Worm (Caenorhabditis elegans) whole organism, midembryonic: Measurements from ENCODE around the gene nceh-1.

Source experiments
- T22C8.4 ChIP-seq: fragments of 200-800 bp; sonication (Bioruptor generic); IDR thresholded peaks from 2 replicates; pipeline ENCODE4 v1.3.6; 2022; ENCODE audit warnings: missing genetic modification characterization, missing compliant biosample characterization
- cog-1 ChIP-seq: sonication (generic microtip); optimal IDR thresholded peaks from 2 replicates; lab custom pipeline; 2016; ENCODE audit warnings: missing genetic modification characterization, missing compliant biosample characterization
- flt-1 ChIP-seq: fragments of 200-800 bp; sonication (Bioruptor generic); IDR thresholded peaks from 2 replicates; pipeline ENCODE4 v1.3.6; 2022; ENCODE audit warnings: missing genetic modification characterization, missing compliant biosample characterization
- med-1 ChIP-seq: sonication (generic microtip); optimal IDR thresholded peaks from 2 replicates; lab custom pipeline; 2017; ENCODE audit warnings: missing genetic modification characterization, mild to moderate bottlenecking, missing compliant biosample characterization, antibody characterized with exemption, missing genetic modification reagents; ENCODE audit not compliant: insufficient read depth
- ztf-23 ChIP-seq: fragments of 200-800 bp; sonication (Bioruptor generic); IDR thresholded peaks from 2 replicates; pipeline ENCODE4 v1.3.6; 2022; ENCODE audit warnings: missing genetic modification reagents, missing genetic modification characterization, missing compliant biosample characterization

DNA sequence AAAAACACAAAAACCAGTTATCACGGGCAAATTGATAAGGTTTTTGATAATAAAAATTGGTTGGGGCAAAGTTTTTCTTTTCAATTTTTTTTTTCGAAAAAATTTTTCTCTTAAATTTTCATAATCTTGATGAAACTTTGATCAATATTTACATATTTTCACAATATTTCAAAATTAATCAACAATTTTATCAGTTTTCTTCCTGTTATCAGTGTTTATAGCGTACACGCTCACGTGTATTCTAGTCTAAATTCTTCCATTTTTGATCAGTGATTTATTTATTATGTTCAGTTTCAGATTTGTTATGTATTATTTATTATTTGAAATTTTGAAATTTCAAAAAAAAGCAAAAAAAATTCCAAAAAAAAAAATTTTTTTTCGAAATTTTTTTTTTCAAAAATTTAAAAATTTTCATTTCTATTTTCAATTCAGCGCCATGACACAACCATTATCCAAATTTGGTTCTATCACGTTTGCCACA, at the start of gene nceh-1:
- TF ChIP-seq med-1 (GFP tag; lab: Kevin White, UChicago) = no peak
- no peak for TF ChIP-seq cog-1 (tag; lab: Kevin White, UChicago)
- no peak for TF ChIP-seq T22C8.4
- no peak for TF ChIP-seq flt-1
- TF ChIP-seq ztf-23 (GFP tag; lab: Robert Waterston, UW) = no peak
